Fruit fly (Drosophila melanogaster) whole organism, embryonic: Measurements from ENCODE around the gene mfr.

Experiments used
- Abd-B ChIP-seq: fragments of 200-800 bp; sonication (Bioruptor generic); optimal IDR thresholded peaks from 2 replicates; lab custom pipeline; 2018; ENCODE audit warnings: missing biosample characterization, mild to moderate bottlenecking, missing genetic modification characterization, moderate library complexity
- Ada2b ChIP-seq: fragments of 200-800 bp; sonication (Bioruptor generic); IDR thresholded peaks from 2 replicates; pipeline ENCODE4 v1.3.6; 2022; ENCODE audit warnings: missing biosample characterization, missing genetic modification characterization
- BtbVII ChIP-seq: fragments of 200-800 bp; sonication (Bioruptor generic); optimal IDR thresholded peaks from 3 replicates; lab custom pipeline; 2017; ENCODE audit warnings: missing biosample characterization, mild to moderate bottlenecking, missing genetic modification characterization
- CG10209 ChIP-seq: fragments of 200-800 bp; sonication (Bioruptor generic); optimal IDR thresholded peaks from 3 replicates; lab custom pipeline; 2017; ENCODE audit warnings: missing biosample characterization, mild to moderate bottlenecking, missing genetic modification characterization, missing genetic modification reagents
- CG10366 ChIP-seq: fragments of 200-800 bp; sonication (Bioruptor generic); IDR thresholded peaks from 2 replicates; pipeline ENCODE4 v1.3.6; 2022; ENCODE audit warnings: missing biosample characterization, missing genetic modification characterization
- CG11085 ChIP-seq: fragments of 200-800 bp; sonication (Bioruptor generic); IDR thresholded peaks from 2 replicates; pipeline ENCODE4 v1.3.6; 2022; ENCODE audit warnings: missing biosample characterization, missing genetic modification characterization
- CG11093 ChIP-seq: fragments of 200-800 bp; sonication (Bioruptor generic); IDR thresholded peaks from 3 replicates; pipeline ENCODE4 v1.3.6; 2022; ENCODE audit warnings: missing biosample characterization, missing genetic modification characterization
- CG12659 ChIP-seq: fragments of 200-800 bp; sonication (Bioruptor generic); optimal IDR thresholded peaks from 3 replicates; lab custom pipeline; 2017; ENCODE audit warnings: mild to moderate bottlenecking, missing biosample characterization, missing genetic modification reagents, missing genetic modification characterization
- CG14441 ChIP-seq: fragments of 200-800 bp; sonication (Bioruptor generic); IDR thresholded peaks from 2 replicates; pipeline ENCODE4 v1.3.6; 2022; ENCODE audit warnings: missing biosample characterization, missing genetic modification characterization
- CG17186 ChIP-seq: fragments of 200-800 bp; sonication (Bioruptor generic); optimal IDR thresholded peaks from 3 replicates; lab custom pipeline; 2017; ENCODE audit warnings: missing biosample characterization, missing genetic modification reagents, missing genetic modification characterization
- CG17912 ChIP-seq: fragments of 200-800 bp; sonication (Bioruptor generic); optimal IDR thresholded peaks from 2 replicates; lab custom pipeline; 2018; ENCODE audit warnings: missing biosample characterization, mild to moderate bottlenecking, missing genetic modification characterization
- CG18011 ChIP-seq: fragments of 200-800 bp; sonication (Bioruptor generic); optimal IDR thresholded peaks from 2 replicates; lab custom pipeline; 2017; ENCODE audit warnings: missing biosample characterization, missing genetic modification characterization, mild to moderate bottlenecking, moderate library complexity, missing genotype
- CG30431 ChIP-seq: fragments of 200-800 bp; sonication (Bioruptor generic); optimal IDR thresholded peaks from 2 replicates; lab custom pipeline; 2017; ENCODE audit warnings: missing biosample characterization, missing genetic modification characterization
- CG31224 ChIP-seq: fragments of 200-800 bp; sonication (Bioruptor generic); IDR thresholded peaks from 2 replicates; pipeline ENCODE4 v1.3.6; 2022; ENCODE audit warnings: missing biosample characterization, missing genetic modification characterization
- CG31365 ChIP-seq: fragments of 200-800 bp; sonication (Bioruptor generic); optimal IDR thresholded peaks from 2 replicates; lab custom pipeline; 2018; ENCODE audit warnings: missing biosample characterization, mild to moderate bottlenecking, missing genetic modification characterization
- CG3838 ChIP-seq: fragments of 200-800 bp; sonication (Bioruptor generic); optimal IDR thresholded peaks from 3 replicates; lab custom pipeline; 2016; ENCODE audit warnings: missing biosample characterization, missing genetic modification characterization
- CG3995 ChIP-seq: fragments of 200-800 bp; sonication (Bioruptor generic); optimal IDR thresholded peaks from 3 replicates; lab custom pipeline; 2016; ENCODE audit warnings: missing biosample characterization, missing genetic modification characterization
- CG5245 ChIP-seq: fragments of 200-800 bp; sonication (Bioruptor generic); optimal IDR thresholded peaks from 3 replicates; lab custom pipeline; 2016; ENCODE audit warnings: missing biosample characterization, missing genetic modification characterization
- CG7786 ChIP-seq: fragments of 200-800 bp; sonication (Bioruptor generic); optimal IDR thresholded peaks from 2 replicates; lab custom pipeline; 2016; ENCODE audit warnings: missing biosample characterization, missing genetic modification characterization
- CG7839 ChIP-seq: fragments of 200-800 bp; sonication (Bioruptor generic); optimal IDR thresholded peaks from 3 replicates; lab custom pipeline; 2018; ENCODE audit warnings: missing biosample characterization, mild to moderate bottlenecking, missing genetic modification characterization, moderate library complexity
- CG7928 ChIP-seq: fragments of 200-800 bp; sonication (Bioruptor generic); optimal IDR thresholded peaks from 2 replicates; lab custom pipeline; 2017; ENCODE audit warnings: missing biosample characterization, mild to moderate bottlenecking, missing genetic modification characterization
- CG8089 ChIP-seq: fragments of 200-800 bp; sonication (Bioruptor generic); optimal IDR thresholded peaks from 3 replicates; lab custom pipeline; 2016; ENCODE audit warnings: missing biosample characterization, missing genetic modification characterization
- CG8924 ChIP-seq: fragments of 200-800 bp; optimal IDR thresholded peaks from 3 replicates; lab custom pipeline; 2019; ENCODE audit warnings: missing biosample characterization, mild to moderate bottlenecking, missing genetic modification characterization, moderate library complexity
- CG9609 ChIP-seq: fragments of 200-800 bp; sonication (Bioruptor generic); optimal IDR thresholded peaks from 3 replicates; lab custom pipeline; 2016; ENCODE audit warnings: missing biosample characterization, missing genetic modification characterization
- CoRest ChIP-seq: fragments of 200-800 bp; sonication (Bioruptor generic); optimal IDR thresholded peaks from 3 replicates; lab custom pipeline; 2018; ENCODE audit warnings: missing biosample characterization, mild to moderate bottlenecking, missing genetic modification characterization, moderate library complexity
- Dip3 ChIP-seq: fragments of 200-800 bp; sonication (Bioruptor generic); optimal IDR thresholded peaks from 3 replicates; lab custom pipeline; 2016; ENCODE audit warnings: missing biosample characterization, missing genetic modification characterization
- E2f1 ChIP-seq: fragments of 200-800 bp; sonication (Bioruptor generic); IDR thresholded peaks from 2 replicates; pipeline ENCODE4 v1.3.6; 2022; ENCODE audit warnings: missing biosample characterization, missing genetic modification characterization
- Hey ChIP-seq: fragments of 200-800 bp; sonication (Bioruptor generic); optimal IDR thresholded peaks from 3 replicates; lab custom pipeline; 2018; ENCODE audit warnings: missing biosample characterization, mild to moderate bottlenecking, missing genetic modification characterization
- Hr3 ChIP-seq: fragments of 200-800 bp; sonication (Bioruptor generic); optimal IDR thresholded peaks from 3 replicates; lab custom pipeline; 2016; ENCODE audit warnings: missing biosample characterization, missing genetic modification characterization
- Lpt ChIP-seq: fragments of >200 bp; optimal IDR thresholded peaks from 2 replicates; lab custom pipeline; 2018; ENCODE audit warnings: missing biosample characterization, missing genetic modification characterization
- NC2α ChIP-seq: fragments of 200-800 bp; sonication (Bioruptor generic); optimal IDR thresholded peaks from 2 replicates; lab custom pipeline; 2016; ENCODE audit warnings: missing biosample characterization, missing genetic modification characterization
- Neu2 ChIP-seq: fragments of 200-800 bp; sonication (Bioruptor generic); optimal IDR thresholded peaks from 3 replicates; lab custom pipeline; 2016; ENCODE audit warnings: missing biosample characterization, missing genetic modification characterization, borderline replicate concordance
- Oli ChIP-seq: fragments of 200-800 bp; sonication (Bioruptor generic); optimal IDR thresholded peaks from 2 replicates; lab custom pipeline; 2018; ENCODE audit warnings: missing biosample characterization, mild to moderate bottlenecking, missing genetic modification characterization, moderate library complexity
- Ravus ChIP-seq: fragments of 200-800 bp; sonication (Bioruptor generic); IDR thresholded peaks from 2 replicates; pipeline ENCODE4 v1.3.6; 2022; ENCODE audit warnings: missing biosample characterization, missing genetic modification characterization
- Ssrp ChIP-seq: fragments of 200-800 bp; sonication (Bioruptor generic); optimal IDR thresholded peaks from 2 replicates; lab custom pipeline; 2018; ENCODE audit warnings: missing biosample characterization, mild to moderate bottlenecking, missing genetic modification characterization, moderate library complexity
- bcd ChIP-seq: fragments of 200-800 bp; sonication (Bioruptor generic); optimal IDR thresholded peaks from 2 replicates; lab custom pipeline; 2017; ENCODE audit warnings: missing biosample characterization, mild to moderate bottlenecking, missing genetic modification characterization
- btn ChIP-seq: fragments of 200-800 bp; sonication (Bioruptor generic); optimal IDR thresholded peaks from 2 replicates; lab custom pipeline; 2016; ENCODE audit warnings: missing biosample characterization, missing genetic modification characterization
- gcm2 ChIP-seq: fragments of 200-800 bp; sonication (Bioruptor generic); optimal IDR thresholded peaks from 2 replicates; lab custom pipeline; 2016; ENCODE audit warnings: missing biosample characterization, missing genetic modification characterization
- hb ChIP-seq: fragments of 200-800 bp; sonication (Bioruptor generic); IDR thresholded peaks from 3 replicates; pipeline ENCODE4 v1.3.6; 2022; ENCODE audit warnings: missing biosample characterization, missing genetic modification characterization; ENCODE audit not compliant: partially characterized antibody
- hbn ChIP-seq: fragments of 200-800 bp; sonication (Bioruptor generic); IDR thresholded peaks from 2 replicates; pipeline ENCODE4 v1.3.6; 2022; ENCODE audit warnings: missing biosample characterization, missing genetic modification characterization; ENCODE audit not compliant: partially characterized antibody
- ind ChIP-seq: fragments of 200-800 bp; sonication (Bioruptor generic); optimal IDR thresholded peaks from 3 replicates; lab custom pipeline; 2016; ENCODE audit warnings: missing biosample characterization, missing genetic modification characterization
- insv ChIP-seq, 2 experiments: fragments of 200-800 bp; sonication (Bioruptor generic); optimal IDR thresholded peaks; 3 replicates each; lab custom pipeline; 2016 to 2018; ENCODE audit warnings: missing biosample characterization in 2 of 2, missing genetic modification characterization in 2 of 2
- ken ChIP-seq: fragments of 200-800 bp; sonication (Bioruptor generic); IDR thresholded peaks from 3 replicates; pipeline ENCODE4 v1.3.6; 2022; ENCODE audit warnings: missing biosample characterization, missing genetic modification characterization
- luna ChIP-seq: fragments of 200-800 bp; sonication (Bioruptor generic); optimal IDR thresholded peaks from 2 replicates; lab custom pipeline; 2016; ENCODE audit warnings: missing biosample characterization, missing genetic modification characterization
- pb ChIP-seq: fragments of 200-800 bp; sonication (Bioruptor generic); optimal IDR thresholded peaks from 3 replicates; lab custom pipeline; 2016; ENCODE audit warnings: missing biosample characterization, missing genetic modification characterization
- pnt ChIP-seq: fragments of 200-800 bp; sonication (Bioruptor generic); optimal IDR thresholded peaks from 3 replicates; lab custom pipeline; 2016; ENCODE audit warnings: missing biosample characterization, missing genetic modification characterization
- sisA ChIP-seq: fragments of 200-800 bp; sonication (Bioruptor generic); IDR thresholded peaks from 2 replicates; pipeline ENCODE4 v1.3.6; 2022; ENCODE audit warnings: missing biosample characterization, missing genetic modification characterization
- slbo ChIP-seq: fragments of 200-800 bp; sonication (Bioruptor generic); IDR thresholded peaks from 2 replicates; pipeline ENCODE4 v1.3.6; 2022; ENCODE audit warnings: missing biosample characterization, missing genetic modification characterization
- sqz ChIP-seq: fragments of 200-800 bp; sonication (Bioruptor generic); optimal IDR thresholded peaks from 3 replicates; lab custom pipeline; 2018; ENCODE audit warnings: missing biosample characterization, mild to moderate bottlenecking, missing genetic modification characterization
- stwl ChIP-seq: fragments of 200-800 bp; sonication (Bioruptor generic); optimal IDR thresholded peaks from 3 replicates; lab custom pipeline; 2018; ENCODE audit warnings: missing biosample characterization, mild to moderate bottlenecking, missing genetic modification characterization, moderate library complexity
- vnd ChIP-seq: fragments of 200-800 bp; sonication (Bioruptor generic); IDR thresholded peaks from 3 replicates; pipeline ENCODE4 v1.3.6; 2022; ENCODE audit warnings: missing biosample characterization, missing genetic modification characterization; ENCODE audit not compliant: partially characterized antibody

The mfr gene

dm6 chr3L:8920710-8921109 lies 8.2 kb upstream of the mfr start (continued):
- TF ChIP-seq CG3838 (GFP tag; lab: Kevin White, UChicago) (no peak), CG10209 (GFP tag; lab: Kevin White, UChicago) (peak; percentile 60), E2f1 (GFP tag; lab: Robert Waterston, UW) (peak; percentile 35; the same call in 1 of the 2 replicates), Dip3 (GFP tag; lab: Kevin White, UChicago) (peak; percentile 64), Ada2b (GFP tag; lab: Robert Waterston, UW) (peak; percentile 80), CG31365 (tag; lab: Kevin White, UChicago) (peak; percentile 16), pnt (GFP tag; lab: Kevin White, UChicago) (peak; percentile 18), gcm2 (GFP tag; lab: Kevin White, UChicago) (peak; percentile 35), sqz (GFP tag; lab: Kevin White, UChicago) (no peak), CG31224 (0 out of 2 replicates have a peak, but pooled peaks have one; percentile 37), CoRest (tag; lab: Kevin White, UChicago) (peak; percentile 61), bcd (GFP tag; lab: Kevin White, UChicago) (peak; percentile 68), Oli (peak; percentile 80), CG12659 (GFP tag; lab: Kevin White, UChicago) (peak; percentile 42), CG7839 (tag; lab: Kevin White, UChicago) (peak; percentile 80), ind (GFP tag; lab: Kevin White, UChicago) (peak; percentile 69), stwl (tag; lab: Kevin White, UChicago) (no peak), CG10366 (GFP tag; lab: Robert Waterston, UW) (peak; percentile 70), CG3995 (GFP tag; lab: Kevin White, UChicago) (peak; percentile 12), CG18011 (GFP tag; lab: Kevin White, UChicago) (no peak), CG30431 (GFP tag; lab: Kevin White, UChicago) (no peak), hbn (no peak), pb (GFP tag; lab: Kevin White, UChicago) (peak; percentile 45), CG8924 (peak; percentile 62), CG17186 (no peak), hb (GFP tag; lab: Robert Waterston, UW) (no peak), CG9609 (GFP tag; lab: Kevin White, UChicago) (peak; percentile 30), sisA (GFP tag; lab: Robert Waterston, UW) (peak; percentile 74), Ravus (GFP tag; lab: Robert Waterston, UW) (peak; percentile 51; the same call in 1 of the 2 replicates), Ssrp (peak; percentile 54), CG8089 (GFP tag; lab: Kevin White, UChicago) (peak; percentile 1), ken (GFP tag; lab: Robert Waterston, UW) (peak; percentile 55; the same call in 1 of the 3 replicates), btn (GFP tag; lab: Kevin White, UChicago) (peak; percentile 38), insv (GFP tag; optimal IDR thresholded peaks at IDR 0.05; lab: Kevin White, UChicago) (no peak), BtbVII (GFP tag; lab: Kevin White, UChicago) (peak; percentile 50), vnd (no peak), CG11093 (no peak; the same call in 2 of the 3 replicates), Lpt (no peak), CG7786 (GFP tag; lab: Kevin White, UChicago) (peak; percentile 33), CG7928 (peak; percentile 41), CG14441 (GFP tag; lab: Robert Waterston, UW) (peak; percentile 71), Abd-B (GFP tag; lab: Kevin White, UChicago) (no peak), CG11085 (no peak), CG5245 (GFP tag; lab: Kevin White, UChicago) (peak; percentile 36), Hr3 (GFP tag; lab: Kevin White, UChicago) (peak; percentile 53), CG17912 (GFP tag; lab: Kevin White, UChicago) (no peak), NC2α (GFP tag; lab: Kevin White, UChicago) (no peak), luna (no peak), Neu2 (GFP tag; lab: Kevin White, UChicago) (no peak), Hey (tag; lab: Kevin White, UChicago) (no peak), slbo (GFP tag; lab: Robert Waterston, UW) (peak; percentile 74)
